Worm (Caenorhabditis elegans): ENCODE measurements around the gene R07B1.11.
A peak's percentile ranks its signal among the peaks of the same experiment; 100 is the strongest.

R07B1.11 gene

DNA sequence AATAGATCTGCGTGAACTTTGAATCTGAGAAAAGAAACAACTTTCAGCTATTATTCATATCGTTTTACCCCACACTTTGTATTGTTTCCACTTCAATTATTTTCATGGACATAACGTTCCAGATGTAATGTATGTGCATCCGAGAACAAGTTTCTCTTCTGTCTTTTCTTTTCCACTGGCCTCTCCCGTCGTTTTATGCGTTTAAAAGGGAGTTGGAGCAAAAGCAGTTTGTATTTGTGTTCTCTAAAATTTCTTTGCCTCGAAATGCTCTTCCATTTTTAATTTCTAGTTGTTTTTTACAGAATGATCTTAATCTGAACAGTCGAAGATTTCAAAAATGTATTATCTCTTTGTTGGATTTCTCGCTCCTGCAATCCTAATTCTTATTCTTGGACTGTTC lies at the start of gene R07B1.11:
TSS of gene R07B1.11 (plus strand) at position 301 of the 400 bp plus-strand sequence.
- no peak for TF ChIP-seq ttx-3 (tag; optimal IDR thresholded peaks at IDR 0.05)
- no peak for TF ChIP-seq hlh-13 (GFP tag; optimal IDR thresholded peaks at IDR 0.05)
- no peak for TF ChIP-seq odd-2 (tag; optimal IDR thresholded peaks at IDR 0.05)
- TF ChIP-seq pat-9 (tag; optimal IDR thresholded peaks at IDR 0.05), result no peak
- no peak for TF ChIP-seq Y22D7AL.16 (tag; optimal IDR thresholded peaks at IDR 0.05)
- TF ChIP-seq C38D4.7 (GFP tag; optimal IDR thresholded peaks at IDR 0.05), result no peak
- TF ChIP-seq nhr-232 (tag; optimal IDR thresholded peaks at IDR 0.05), result no peak
- no peak for TF ChIP-seq pax-1 (tag; optimal IDR thresholded peaks at IDR 0.05)
- no peak for TF ChIP-seq mec-3 (tag; optimal IDR thresholded peaks at IDR 0.05; ENCODE audit: borderline replicate concordance)
- no peak for TF ChIP-seq unc-42 (tag; optimal IDR thresholded peaks at IDR 0.05)

DNA sequence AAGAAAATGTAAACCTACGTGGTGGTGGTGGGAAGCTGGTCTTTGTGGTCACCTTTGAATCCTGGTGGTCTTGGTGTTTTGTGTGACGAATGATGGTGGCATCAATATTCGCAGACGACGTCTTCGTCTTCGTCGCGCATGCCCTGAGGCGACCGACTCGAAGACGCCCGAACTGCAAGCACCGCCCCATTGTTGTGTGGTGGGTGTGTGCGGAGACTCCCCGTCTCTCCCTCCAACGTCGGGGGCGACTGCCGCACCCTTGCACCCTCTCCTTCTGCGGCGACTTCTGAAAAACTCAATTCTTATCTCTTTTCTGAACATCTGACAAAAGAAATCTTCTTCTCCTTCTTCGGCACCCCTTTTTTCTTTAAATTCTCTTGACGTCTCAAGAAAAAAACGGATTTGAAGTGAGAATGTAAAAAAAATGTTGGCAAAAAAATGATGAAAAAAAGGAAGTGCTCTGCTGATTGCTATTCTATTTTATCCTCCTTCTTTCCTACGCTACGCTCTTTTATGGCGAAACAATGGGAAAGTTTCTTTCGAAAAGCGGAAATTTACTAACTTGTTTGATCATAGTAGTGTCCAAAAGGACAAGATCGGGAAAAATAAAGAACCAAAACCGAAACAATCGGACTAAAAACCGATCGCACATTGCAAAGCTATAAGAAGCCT lies 49.2 kb upstream of the R07B1.11 start, which contains the start of gene lgc-47:
TSS of gene lgc-47 (minus strand) at position 286 of the 672 bp plus-strand sequence.
- TF ChIP-seq unc-42 (tag; optimal IDR thresholded peaks at IDR 0.05) (peak; percentile 31), ceh-19 (GFP tag; optimal IDR thresholded peaks at IDR 0.05) (no peak)

DNA sequence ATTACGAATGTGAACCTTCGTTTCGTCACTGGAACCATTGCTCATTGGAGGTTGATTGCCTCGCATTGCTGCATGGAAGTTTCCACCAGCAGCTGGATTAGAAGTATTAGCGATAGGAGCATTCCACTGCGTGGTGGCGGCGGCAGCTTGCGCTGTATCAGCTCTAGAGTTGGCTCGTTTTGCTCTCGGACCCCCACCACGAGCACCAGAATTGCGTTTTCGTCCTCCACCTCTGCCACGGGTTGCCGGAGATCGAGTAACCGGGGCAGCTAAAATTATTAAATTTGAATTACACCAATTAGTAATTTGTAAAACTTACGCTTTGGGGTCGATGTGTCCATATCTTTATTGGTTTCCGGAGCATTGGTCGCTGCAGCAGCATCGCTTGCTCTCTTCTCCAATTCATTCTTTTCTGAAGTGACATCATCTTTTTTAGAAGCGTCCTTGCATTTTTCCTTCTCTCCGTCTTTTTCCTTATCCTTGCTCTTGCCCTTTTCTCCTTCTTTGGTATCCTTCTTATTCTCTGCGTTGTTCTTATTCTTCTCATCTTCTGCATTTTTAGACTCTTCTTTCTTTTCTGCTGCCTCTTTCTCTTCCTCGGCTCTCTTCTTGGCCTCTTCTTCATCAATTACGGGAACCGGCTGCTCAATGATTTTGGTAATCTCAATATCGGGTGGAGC lies 42.4 kb upstream of the R07B1.11 start:
- peak; percentile 52 for TF ChIP-seq unc-42 (tag; optimal IDR thresholded peaks at IDR 0.05)
- TF ChIP-seq ceh-31 (tag; optimal IDR thresholded peaks at IDR 0.05), result peak; percentile 55
- no peak for TF ChIP-seq C38D4.7 (GFP tag; optimal IDR thresholded peaks at IDR 0.05)
- TF ChIP-seq F13H6.1 (tag; optimal IDR thresholded peaks at IDR 0.05), result no peak
- no peak for TF ChIP-seq pqm-1 (tag; optimal IDR thresholded peaks at IDR 0.05)
- no peak for TF ChIP-seq hlh-30 (tag; optimal IDR thresholded peaks at IDR 0.05; ENCODE audit: insufficient read depth)
- no peak for TF ChIP-seq unc-55 (GFP tag; optimal IDR thresholded peaks at IDR 0.05)
- TF ChIP-seq sox-2 (GFP tag; IDR thresholded peaks at IDR 0.05), result no peak
- TF ChIP-seq lim-6 (tag; optimal IDR thresholded peaks at IDR 0.05), result no peak

DNA sequence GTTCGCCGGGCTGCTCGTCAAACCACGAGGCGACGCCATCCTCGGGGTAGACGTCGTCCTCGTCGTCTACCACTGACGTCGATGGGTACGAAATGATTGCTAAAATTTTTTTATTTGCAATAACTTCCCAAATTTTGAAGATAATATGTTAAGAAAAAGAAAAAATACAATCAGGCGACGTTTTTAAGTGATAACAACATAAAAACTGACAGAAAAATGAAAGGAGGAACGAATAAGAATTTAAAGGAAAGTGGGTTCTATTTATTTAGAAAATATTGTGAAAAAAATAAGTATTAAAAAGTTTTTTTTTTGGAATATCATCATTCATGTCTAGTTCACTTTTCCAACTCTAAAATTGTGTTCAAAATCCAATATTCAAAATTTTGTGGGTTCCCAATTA lies 34.5 kb upstream of the R07B1.11 start, which contains the start of gene dpy-22:
TSS of gene dpy-22 (minus strand) at position 101 of the 400 bp plus-strand sequence.
- TF ChIP-seq npax-4 (tag; optimal IDR thresholded peaks at IDR 0.05), result no peak
- no peak for TF ChIP-seq ama-1 (optimal IDR thresholded peaks at IDR 0.05)
- TF ChIP-seq C08G9.2 (tag; optimal IDR thresholded peaks at IDR 0.05), result no peak
- TF ChIP-seq pha-4 (tag; optimal IDR thresholded peaks at IDR 0.05), result no peak
- TF ChIP-seq zip-5 (tag; optimal IDR thresholded peaks at IDR 0.05), result no peak
- no peak for TF ChIP-seq sox-2 (GFP tag; IDR thresholded peaks at IDR 0.05)
- TF ChIP-seq fkh-6 (tag; optimal IDR thresholded peaks at IDR 0.05), result no peak
- no peak for TF ChIP-seq elt-4 (tag; optimal IDR thresholded peaks at IDR 0.05)
- no peak for TF ChIP-seq unc-86 (tag; optimal IDR thresholded peaks at IDR 0.05)
- no peak for TF ChIP-seq lim-6 (tag; optimal IDR thresholded peaks at IDR 0.05)
- no peak for TF ChIP-seq dmd-4 (tag; optimal IDR thresholded peaks at IDR 0.05; ENCODE audit: borderline replicate concordance)
- no peak for TF ChIP-seq hlh-6 (tag; optimal IDR thresholded peaks at IDR 0.05)
- TF ChIP-seq odd-2 (tag; optimal IDR thresholded peaks at IDR 0.05), result no peak
- TF ChIP-seq gmeb-2 (tag; optimal IDR thresholded peaks at IDR 0.05), result no peak
- TF ChIP-seq hlh-30 (tag; optimal IDR thresholded peaks at IDR 0.05; ENCODE audit: insufficient read depth), result no peak
- no peak for TF ChIP-seq ceh-34 (tag; optimal IDR thresholded peaks at IDR 0.05)
- no peak for TF ChIP-seq Y22D7AL.16 (tag; optimal IDR thresholded peaks at IDR 0.05)
- no peak for TF ChIP-seq lin-11 (tag; optimal IDR thresholded peaks at IDR 0.05)
- TF ChIP-seq rnt-1 (tag; optimal IDR thresholded peaks at IDR 0.05), result no peak

All from whole organism, late embryonic.